Worm (Caenorhabditis elegans): Measurements from ENCODE around the gene srh-248.

DNA sequence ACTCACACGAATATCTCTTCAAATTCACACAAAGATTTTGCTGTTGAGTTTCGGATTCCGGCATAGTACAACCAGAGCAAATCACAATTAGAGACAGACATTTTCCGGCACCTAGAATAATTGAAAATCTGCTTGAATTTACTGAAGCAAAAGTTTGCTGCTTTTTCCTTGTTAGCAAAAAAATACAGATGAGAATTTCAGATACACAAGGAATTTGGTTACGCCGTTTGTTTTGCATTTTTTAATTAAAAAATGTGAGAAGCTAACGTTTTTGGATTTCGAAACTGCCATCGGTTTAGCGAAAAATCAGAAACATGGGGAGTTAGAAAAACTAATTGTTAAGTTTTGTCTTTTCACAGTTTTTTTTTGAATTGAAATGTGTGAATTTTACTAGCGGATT is 24.7 kb upstream of the srh-248 start, which contains the start of gene srw-118:
- no peak for TF ChIP-seq F23B12.7 (tag; optimal IDR thresholded peaks at IDR 0.05; ENCODE audit: insufficient read depth)
- no peak for TF ChIP-seq bed-1 (GFP tag; IDR thresholded peaks at IDR 0.05)
- TF ChIP-seq dox-1 (GFP tag; IDR thresholded peaks at IDR 0.05), result no peak
- no peak for TF ChIP-seq T07F8.4 (tag; optimal IDR thresholded peaks at IDR 0.05)
- no peak for TF ChIP-seq F33H1.4 (GFP tag; IDR thresholded peaks at IDR 0.05)
- TF ChIP-seq ama-1 (optimal IDR thresholded peaks at IDR 0.05), result no peak
- TF ChIP-seq ama-1 (GFP tag; optimal IDR thresholded peaks at IDR 0.05), result no peak
- TF ChIP-seq akir-1 (GFP tag; optimal IDR thresholded peaks at IDR 0.05), result no peak
- TF ChIP-seq somi-1 (GFP tag; optimal IDR thresholded peaks at IDR 0.05), result no peak
